Fruit fly (Drosophila melanogaster) whole organism, embryonic: ENCODE results near the gene Spn27A.
A peak's percentile ranks its signal among the peaks of the same experiment; 100 is the strongest.

Experiments used
- Atf3 ChIP-seq: fragments of 200-800 bp; sonication (Bioruptor generic); optimal IDR thresholded peaks from 3 replicates; lab custom pipeline; 2016; ENCODE audit warnings: missing biosample characterization, missing genetic modification characterization
- Bdp1 ChIP-seq: fragments of 200-800 bp; sonication (Bioruptor generic); optimal IDR thresholded peaks from 3 replicates; lab custom pipeline; 2016; ENCODE audit warnings: missing biosample characterization, missing genetic modification characterization
- CG12236 ChIP-seq: fragments of 200-800 bp; sonication (Bioruptor generic); optimal IDR thresholded peaks from 2 replicates; lab custom pipeline; 2016; ENCODE audit warnings: missing biosample characterization, missing genetic modification characterization
- CG13775 ChIP-seq: fragments of 200-800 bp; sonication (Bioruptor generic); optimal IDR thresholded peaks from 3 replicates; lab custom pipeline; 2017; ENCODE audit warnings: missing biosample characterization, mild to moderate bottlenecking, missing genetic modification characterization
- CG17328 ChIP-seq: fragments of 200-800 bp; sonication (Bioruptor generic); IDR thresholded peaks from 2 replicates; pipeline ENCODE4 v1.3.6; 2022; ENCODE audit warnings: missing biosample characterization, missing genetic modification characterization
- CG2116 ChIP-seq: fragments of 200-800 bp; sonication (Bioruptor generic); optimal IDR thresholded peaks from 3 replicates; lab custom pipeline; 2018; ENCODE audit warnings: missing biosample characterization, mild to moderate bottlenecking, missing genetic modification characterization
- CG2199 ChIP-seq: fragments of 200-800 bp; sonication (Bioruptor generic); IDR thresholded peaks from 3 replicates; pipeline ENCODE4 v1.3.6; 2022; ENCODE audit warnings: missing biosample characterization, missing genetic modification characterization
- CG2712 ChIP-seq: fragments of 200-800 bp; optimal IDR thresholded peaks from 3 replicates; lab custom pipeline; 2019; ENCODE audit warnings: missing biosample characterization, mild to moderate bottlenecking, missing genetic modification characterization, moderate library complexity
- CG30403 ChIP-seq: fragments of 200-800 bp; sonication (Bioruptor generic); optimal IDR thresholded peaks from 3 replicates; lab custom pipeline; 2016; ENCODE audit warnings: missing biosample characterization, missing genetic modification characterization
- CG4617 ChIP-seq: fragments of 200-800 bp; sonication (Bioruptor generic); optimal IDR thresholded peaks from 3 replicates; lab custom pipeline; 2016; ENCODE audit warnings: missing biosample characterization, missing genetic modification characterization, borderline replicate concordance
- CG4730 ChIP-seq: fragments of 200-800 bp; sonication (Bioruptor generic); IDR thresholded peaks from 2 replicates; pipeline ENCODE4 v1.3.6; 2022; ENCODE audit warnings: missing biosample characterization, missing genetic modification characterization
- CG7271 ChIP-seq: fragments of 200-800 bp; sonication (Bioruptor generic); optimal IDR thresholded peaks from 2 replicates; lab custom pipeline; 2018; ENCODE audit warnings: missing biosample characterization, mild to moderate bottlenecking, missing genetic modification characterization, moderate library complexity
- CG7372 ChIP-seq: fragments of 200-800 bp; sonication (Bioruptor generic); IDR thresholded peaks from 2 replicates; pipeline ENCODE4 v1.3.6; 2022; ENCODE audit warnings: missing biosample characterization, missing genetic modification characterization
- CG7839 ChIP-seq: fragments of 200-800 bp; sonication (Bioruptor generic); optimal IDR thresholded peaks from 3 replicates; lab custom pipeline; 2018; ENCODE audit warnings: missing biosample characterization, mild to moderate bottlenecking, missing genetic modification characterization, moderate library complexity
- CG8924 ChIP-seq: fragments of 200-800 bp; optimal IDR thresholded peaks from 3 replicates; lab custom pipeline; 2019; ENCODE audit warnings: missing biosample characterization, mild to moderate bottlenecking, missing genetic modification characterization, moderate library complexity
- CG9437 ChIP-seq: fragments of 200-800 bp; sonication (Bioruptor generic); optimal IDR thresholded peaks from 2 replicates; lab custom pipeline; 2018; ENCODE audit warnings: missing biosample characterization, mild to moderate bottlenecking, missing genetic modification characterization
- CG9932 ChIP-seq: fragments of 200-800 bp; sonication (Bioruptor generic); IDR thresholded peaks from 2 replicates; pipeline ENCODE4 v1.3.6; 2022; ENCODE audit warnings: missing biosample characterization, missing genetic modification characterization
- Dad ChIP-seq: fragments of 200-800 bp; sonication (Bioruptor generic); optimal IDR thresholded peaks from 3 replicates; lab custom pipeline; 2016; ENCODE audit warnings: missing biosample characterization, missing genetic modification characterization
- Deaf1 ChIP-seq: fragments of 200-800 bp; optimal IDR thresholded peaks from 3 replicates; lab custom pipeline; 2019; ENCODE audit warnings: missing biosample characterization, mild to moderate bottlenecking, missing genetic modification characterization, moderate library complexity
- Dip3 ChIP-seq: fragments of 200-800 bp; sonication (Bioruptor generic); optimal IDR thresholded peaks from 3 replicates; lab custom pipeline; 2016; ENCODE audit warnings: missing biosample characterization, missing genetic modification characterization
- Doc3 ChIP-seq: fragments of 200-800 bp; sonication (Bioruptor generic); IDR thresholded peaks from 3 replicates; pipeline ENCODE4 v1.3.6; 2022; ENCODE audit warnings: missing biosample characterization, missing genetic modification characterization; ENCODE audit not compliant: partially characterized antibody
- Gug ChIP-seq: fragments of 200-800 bp; sonication (Bioruptor generic); IDR thresholded peaks from 4 replicates; pipeline ENCODE4 v1.3.6; 2022; ENCODE audit warnings: missing biosample characterization, missing genetic modification characterization
- H15 ChIP-seq: fragments of 200-800 bp; sonication (Bioruptor generic); IDR thresholded peaks from 3 replicates; pipeline ENCODE4 v1.3.6; 2022; ENCODE audit warnings: missing biosample characterization, missing genetic modification characterization
- H2.0 ChIP-seq: fragments of 200-800 bp; sonication (Bioruptor generic); IDR thresholded peaks from 2 replicates; pipeline ENCODE4 v1.3.6; 2022; ENCODE audit warnings: missing biosample characterization, missing genetic modification characterization
- Hand ChIP-seq: fragments of 200-800 bp; sonication (Bioruptor generic); optimal IDR thresholded peaks from 2 replicates; lab custom pipeline; 2017; ENCODE audit warnings: mild to moderate bottlenecking, missing biosample characterization, missing genetic modification reagents, missing genetic modification characterization
- Hey ChIP-seq: fragments of 200-800 bp; sonication (Bioruptor generic); optimal IDR thresholded peaks from 3 replicates; lab custom pipeline; 2018; ENCODE audit warnings: missing biosample characterization, mild to moderate bottlenecking, missing genetic modification characterization
- Hr3 ChIP-seq: fragments of 200-800 bp; sonication (Bioruptor generic); optimal IDR thresholded peaks from 3 replicates; lab custom pipeline; 2016; ENCODE audit warnings: missing biosample characterization, missing genetic modification characterization
- Jarid2 ChIP-seq: fragments of 200-800 bp; sonication (Bioruptor generic); optimal IDR thresholded peaks from 3 replicates; lab custom pipeline; 2017; ENCODE audit warnings: mild to moderate bottlenecking, missing biosample characterization, missing genetic modification reagents, missing genetic modification characterization
- Myb ChIP-seq: fragments of 200-800 bp; sonication (Bioruptor generic); optimal IDR thresholded peaks from 2 replicates; lab custom pipeline; 2016; ENCODE audit warnings: missing biosample characterization, missing genetic modification characterization
- Nf-YC ChIP-seq: fragments of 200-800 bp; optimal IDR thresholded peaks from 3 replicates; lab custom pipeline; 2019; ENCODE audit warnings: missing biosample characterization, mild to moderate bottlenecking, missing genetic modification characterization, moderate library complexity
- Oli ChIP-seq: fragments of 200-800 bp; sonication (Bioruptor generic); optimal IDR thresholded peaks from 2 replicates; lab custom pipeline; 2018; ENCODE audit warnings: missing biosample characterization, mild to moderate bottlenecking, missing genetic modification characterization, moderate library complexity
- Optix ChIP-seq: fragments of 200-800 bp; sonication (Bioruptor generic); IDR thresholded peaks from 3 replicates; pipeline ENCODE4 v1.3.6; 2022; ENCODE audit warnings: missing biosample characterization, missing genetic modification characterization
- Pdp1 ChIP-seq, 2 experiments: fragments of 200-800 bp; sonication (Bioruptor generic); optimal IDR thresholded peaks; 3 replicates each; lab custom pipeline; 2016; ENCODE audit warnings: missing biosample characterization in 2 of 2, missing genetic modification characterization in 2 of 2, mild to moderate bottlenecking in 1 of 2, moderate library complexity in 1 of 2
- Sry-β ChIP-seq: fragments of 200-800 bp; sonication (Bioruptor generic); optimal IDR thresholded peaks from 2 replicates; lab custom pipeline; 2018; ENCODE audit warnings: missing biosample characterization, mild to moderate bottlenecking, missing genetic modification characterization, moderate library complexity
- Taf1 ChIP-seq: fragments of 200-800 bp; sonication (Bioruptor generic); IDR thresholded peaks from 2 replicates; pipeline ENCODE4 v1.3.6; 2022; ENCODE audit warnings: missing biosample characterization, missing genetic modification characterization
- Xrp1 ChIP-seq: fragments of 200-800 bp; sonication (Bioruptor generic); IDR thresholded peaks from 2 replicates; pipeline ENCODE4 v1.3.6; 2022; ENCODE audit warnings: missing biosample characterization, missing genetic modification characterization
- cad ChIP-seq: fragments of >200 bp; optimal IDR thresholded peaks from 2 replicates; lab custom pipeline; 2017; ENCODE audit warnings: missing biosample characterization, missing genetic modification characterization
- cato ChIP-seq: fragments of 200-800 bp; sonication (Bioruptor generic); optimal IDR thresholded peaks from 2 replicates; lab custom pipeline; 2016; ENCODE audit warnings: missing biosample characterization, missing genetic modification characterization, borderline replicate concordance
- dimm ChIP-seq: fragments of 200-800 bp; sonication (Bioruptor generic); IDR thresholded peaks from 2 replicates; pipeline ENCODE4 v1.3.6; 2022; ENCODE audit warnings: missing biosample characterization, missing genetic modification characterization
- dm ChIP-seq: fragments of 200-800 bp; sonication (Bioruptor generic); optimal IDR thresholded peaks from 3 replicates; lab custom pipeline; 2016; ENCODE audit warnings: missing biosample characterization, missing genetic modification characterization
- ems ChIP-seq: fragments of 200-800 bp; sonication (Bioruptor generic); optimal IDR thresholded peaks from 3 replicates; lab custom pipeline; 2016; ENCODE audit warnings: missing biosample characterization, missing genetic modification characterization
- fd96Cb ChIP-seq: fragments of 200-800 bp; sonication (Bioruptor generic); optimal IDR thresholded peaks from 2 replicates; lab custom pipeline; 2018; ENCODE audit warnings: missing biosample characterization, mild to moderate bottlenecking, missing genetic modification characterization, moderate library complexity
- lab ChIP-seq: fragments of 200-800 bp; sonication (Bioruptor generic); optimal IDR thresholded peaks from 3 replicates; lab custom pipeline; 2017; ENCODE audit warnings: missing biosample characterization, missing genetic modification characterization, mild to moderate bottlenecking, moderate library complexity, missing genetic modification reagents
- prd ChIP-seq, 3 experiments: fragments of >200 bp in 2 of 3; fragments of 200-800 bp in 1 of 3; sonication (Bioruptor generic) in 1 of 3; optimal IDR thresholded peaks in 2 of 3; IDR thresholded peaks in 1 of 3; 2 replicates in 2 of 3; 3 replicates in 1 of 3; pipeline versions ENCODE4 v1.3.6 to Lab custom; 2017 to 2022; ENCODE audit warnings: missing biosample characterization in 1 of 3, missing genetic modification characterization in 1 of 3
- slou ChIP-seq: fragments of 200-800 bp; sonication (Bioruptor generic); optimal IDR thresholded peaks from 3 replicates; lab custom pipeline; 2016; ENCODE audit warnings: missing biosample characterization, missing genetic modification characterization
- slp2 ChIP-seq: fragments of 200-800 bp; sonication (Bioruptor generic); optimal IDR thresholded peaks from 2 replicates; lab custom pipeline; 2016; ENCODE audit warnings: missing biosample characterization, missing genetic modification characterization
- sug ChIP-seq: fragments of 200-800 bp; optimal IDR thresholded peaks from 2 replicates; lab custom pipeline; 2019; ENCODE audit warnings: missing biosample characterization, mild to moderate bottlenecking, missing genetic modification characterization, moderate library complexity
- tgo ChIP-seq: fragments of 200-800 bp; sonication (Bioruptor generic); IDR thresholded peaks from 3 replicates; pipeline ENCODE4 v1.3.6; 2022; ENCODE audit warnings: missing biosample characterization, missing genetic modification characterization
- tna ChIP-seq: fragments of 200-800 bp; sonication (Bioruptor generic); IDR thresholded peaks from 2 replicates; pipeline ENCODE4 v1.3.6; 2022; ENCODE audit warnings: missing biosample characterization, missing genetic modification characterization; ENCODE audit not compliant: partially characterized antibody
- zen ChIP-seq: fragments of 200-800 bp; sonication (Bioruptor generic); optimal IDR thresholded peaks from 3 replicates; lab custom pipeline; 2018; ENCODE audit warnings: missing biosample characterization, mild to moderate bottlenecking, missing genetic modification characterization, moderate library complexity
- zfh1 ChIP-seq: fragments of 200-800 bp; sonication (Bioruptor generic); IDR thresholded peaks from 3 replicates; pipeline ENCODE4 v1.3.6; 2022; ENCODE audit warnings: missing biosample characterization, missing genetic modification characterization

The Spn27A gene

dm6 chr2L:6693794-6694254, 20.7 kb upstream of the Spn27A start (continued):
- TF ChIP-seq CG13775 (GFP tag; lab: Kevin White, UChicago) (peak; percentile 41), Oli (peak; percentile 59), tna (GFP tag; lab: Robert Waterston, UW) (no peak), CG9437 (peak; percentile 59), Hr3 (GFP tag; lab: Kevin White, UChicago) (peak; percentile 27), CG30403 (peak; percentile 70), Myb (no peak), CG12236 (GFP tag; lab: Kevin White, UChicago) (no peak), Dad (GFP tag; lab: Kevin White, UChicago) (no peak), slp2 (no peak), Doc3 (no peak), H2.0 (GFP tag; lab: Robert Waterston, UW) (no peak), lab (GFP tag; lab: Kevin White, UChicago) (peak; percentile 9), cato (GFP tag; lab: Kevin White, UChicago) (no peak), sug (tag; lab: Kevin White, UChicago) (no peak), CG4730 (no peak), Dip3 (GFP tag; lab: Kevin White, UChicago) (no peak), slou (GFP tag; lab: Kevin White, UChicago) (no peak), Optix (GFP tag; lab: Robert Waterston, UW) (no peak), fd96Cb (tag; lab: Kevin White, UChicago) (peak; percentile 46), prd (optimal IDR thresholded peaks at IDR 0.05; lab: Kevin White, UChicago) (no peak), prd (GFP tag; IDR thresholded peaks at IDR 0.05; lab: Robert Waterston, UW) (0 out of 3 replicates have a peak, but pooled peaks have one; percentile 23), Deaf1 (tag; lab: Kevin White, UChicago) (peak; percentile 40), CG17328 (no peak), Sry-β (GFP tag; lab: Kevin White, UChicago) (no peak), ems (GFP tag; lab: Kevin White, UChicago) (no peak), CG2712 (tag; lab: Kevin White, UChicago) (peak; percentile 77), Gug (GFP tag; lab: Robert Waterston, UW) (no peak), zen (tag; lab: Kevin White, UChicago) (no peak), CG2199 (GFP tag; lab: Robert Waterston, UW) (no peak), CG2116 (GFP tag; lab: Kevin White, UChicago) (peak; percentile 3), Atf3 (no peak), zfh1 (no peak), Jarid2 (no peak), CG7839 (tag; lab: Kevin White, UChicago) (peak; percentile 71), Hey (no peak), H15 (GFP tag; lab: Robert Waterston, UW) (no peak), Xrp1 (peak; percentile 55; the same call in 1 of the 2 replicates), Taf1 (GFP tag; lab: Robert Waterston, UW) (no peak), dm (no peak), CG7372 (GFP tag; lab: Robert Waterston, UW) (no peak), Bdp1 (GFP tag; lab: Kevin White, UChicago) (no peak), CG8924 (tag; lab: Kevin White, UChicago) (peak; percentile 72), Pdp1 (GFP tag; optimal IDR thresholded peaks at IDR 0.05; lab: Kevin White, UChicago) (no peak), tgo (GFP tag; lab: Robert Waterston, UW) (no peak), CG9932 (GFP tag; lab: Robert Waterston, UW) (no peak), Nf-YC (tag; lab: Kevin White, UChicago) (peak; percentile 36), CG4617 (GFP tag; lab: Kevin White, UChicago) (no peak), dimm (GFP tag; lab: Robert Waterston, UW) (no peak), Hand (GFP tag; lab: Kevin White, UChicago) (peak; percentile 45), cad (GFP tag; lab: Kevin White, UChicago) (no peak), CG7271 (no peak)
